Fruit fly (Drosophila melanogaster) whole organism, prepupa: ENCODE measurements around the gene IleRS-m.
A peak's percentile ranks its signal among the peaks of the same experiment; 100 is the strongest.

Source experiments
- CG10631 ChIP-seq: fragments of 200-800 bp; sonication (Bioruptor generic); optimal IDR thresholded peaks from 2 replicates; lab custom pipeline; 2016; ENCODE audit warnings: missing biosample characterization, missing genetic modification characterization
- CG10669 ChIP-seq: fragments of 200-800 bp; sonication (Bioruptor generic); optimal IDR thresholded peaks from 3 replicates; lab custom pipeline; 2018; ENCODE audit warnings: missing biosample characterization, mild to moderate bottlenecking, missing genetic modification characterization, moderate library complexity
- CG11294 ChIP-seq: fragments of 200-800 bp; sonication (Bioruptor generic); IDR thresholded peaks from 2 replicates; pipeline ENCODE4 v1.3.6; 2022; ENCODE audit warnings: missing biosample characterization, missing genetic modification characterization
- CG15336 ChIP-seq: fragments of 200-800 bp; sonication (Bioruptor generic); IDR thresholded peaks from 2 replicates; pipeline ENCODE4 v1.3.6; 2022; ENCODE audit warnings: missing biosample characterization, missing genetic modification characterization
- CG1621 ChIP-seq: fragments of 200-800 bp; sonication (Bioruptor generic); optimal IDR thresholded peaks from 3 replicates; lab custom pipeline; 2018; ENCODE audit warnings: missing biosample characterization, mild to moderate bottlenecking, missing genetic modification characterization
- CG3032 ChIP-seq: fragments of 200-800 bp; optimal IDR thresholded peaks from 2 replicates; lab custom pipeline; 2019; ENCODE audit warnings: missing biosample characterization, mild to moderate bottlenecking, missing genetic modification characterization, moderate library complexity
- CG31627 ChIP-seq: fragments of 200-800 bp; sonication (Bioruptor generic); optimal IDR thresholded peaks from 3 replicates; lab custom pipeline; 2016; ENCODE audit warnings: missing biosample characterization, missing genetic modification characterization
- CG32006 ChIP-seq: fragments of 200-800 bp; sonication (Bioruptor generic); optimal IDR thresholded peaks from 3 replicates; lab custom pipeline; 2017; ENCODE audit warnings: missing biosample characterization, mild to moderate bottlenecking, missing genetic modification characterization
- CG34406 ChIP-seq: fragments of 200-800 bp; sonication (Bioruptor generic); optimal IDR thresholded peaks from 3 replicates; lab custom pipeline; 2016; ENCODE audit warnings: missing biosample characterization, missing genetic modification characterization
- CG6163 ChIP-seq: fragments of 200-800 bp; sonication (Bioruptor generic); IDR thresholded peaks from 3 replicates; pipeline ENCODE4 v1.3.6; 2022; ENCODE audit warnings: missing biosample characterization, missing genetic modification characterization
- CG6854 ChIP-seq: fragments of 200-800 bp; sonication (Bioruptor generic); optimal IDR thresholded peaks from 2 replicates; lab custom pipeline; 2017; ENCODE audit warnings: missing biosample characterization, mild to moderate bottlenecking, missing genetic modification characterization
- CG8119 ChIP-seq: fragments of 200-800 bp; sonication (Bioruptor generic); IDR thresholded peaks from 3 replicates; pipeline ENCODE4 v1.3.6; 2022; ENCODE audit warnings: missing biosample characterization, missing genetic modification characterization
- CG8319 ChIP-seq: fragments of 200-800 bp; sonication (Bioruptor generic); optimal IDR thresholded peaks from 3 replicates; lab custom pipeline; 2016; ENCODE audit warnings: missing biosample characterization, missing genetic modification characterization
- CG8632 ChIP-seq: fragments of 200-800 bp; sonication (Bioruptor generic); optimal IDR thresholded peaks from 3 replicates; lab custom pipeline; 2016; ENCODE audit warnings: missing biosample characterization, missing genetic modification characterization
- Eip93F ChIP-seq: fragments of 200-800 bp; sonication (Bioruptor generic); optimal IDR thresholded peaks from 2 replicates; lab custom pipeline; 2016; ENCODE audit warnings: missing biosample characterization, mild to moderate bottlenecking, missing genetic modification characterization
- Gug ChIP-seq: fragments of 200-800 bp; sonication (Bioruptor generic); IDR thresholded peaks from 2 replicates; pipeline ENCODE4 v1.3.6; 2022; ENCODE audit warnings: missing biosample characterization, missing genetic modification characterization
- Hr38 ChIP-seq: sonication (Bioruptor generic); optimal IDR thresholded peaks from 2 replicates; lab custom pipeline; 2016; ENCODE audit warnings: missing biosample characterization, missing genetic modification characterization
- Hr4 ChIP-seq: fragments of 200-800 bp; sonication (Bioruptor generic); optimal IDR thresholded peaks from 3 replicates; lab custom pipeline; 2016; ENCODE audit warnings: missing biosample characterization, missing genetic modification characterization
- Lpt ChIP-seq: fragments of 200-800 bp; sonication (Bioruptor generic); optimal IDR thresholded peaks from 3 replicates; lab custom pipeline; 2016; ENCODE audit warnings: missing biosample characterization, missing genetic modification characterization
- OdsH ChIP-seq: fragments of 200-800 bp; sonication (Bioruptor generic); optimal IDR thresholded peaks from 3 replicates; lab custom pipeline; 2016; ENCODE audit warnings: missing biosample characterization, missing genetic modification characterization
- Sox14 ChIP-seq: fragments of 200-800 bp; sonication (Bioruptor generic); optimal IDR thresholded peaks from 3 replicates; lab custom pipeline; 2016; ENCODE audit warnings: missing biosample characterization, missing genetic modification characterization
- Sox15 ChIP-seq: fragments of 200-800 bp; sonication (Bioruptor generic); optimal IDR thresholded peaks from 3 replicates; lab custom pipeline; 2016; ENCODE audit warnings: missing biosample characterization, missing genetic modification characterization
- acj6 ChIP-seq: fragments of 200-800 bp; sonication (Bioruptor generic); optimal IDR thresholded peaks from 3 replicates; lab custom pipeline; 2016; ENCODE audit warnings: missing biosample characterization, missing genetic modification characterization
- cyc ChIP-seq: fragments of 200-800 bp; sonication (Bioruptor generic); optimal IDR thresholded peaks from 3 replicates; lab custom pipeline; 2016; ENCODE audit warnings: missing biosample characterization, missing genetic modification characterization
- dac ChIP-seq: fragments of 200-800 bp; sonication (Bioruptor generic); optimal IDR thresholded peaks from 2 replicates; lab custom pipeline; 2017; ENCODE audit warnings: missing biosample characterization, mild to moderate bottlenecking, missing genetic modification characterization
- esn ChIP-seq: fragments of 200-800 bp; sonication (Bioruptor generic); optimal IDR thresholded peaks from 2 replicates; lab custom pipeline; 2016; ENCODE audit warnings: missing biosample characterization, mild to moderate bottlenecking, missing genetic modification characterization, moderate library complexity
- fkh ChIP-seq: fragments of 200-800 bp; sonication (Bioruptor generic); optimal IDR thresholded peaks from 3 replicates; lab custom pipeline; 2017; ENCODE audit warnings: missing biosample characterization, mild to moderate bottlenecking, missing genetic modification characterization, moderate library complexity
- salr ChIP-seq, 2 experiments: fragments of 200-800 bp; sonication (Bioruptor generic); optimal IDR thresholded peaks; 3 replicates each; lab custom pipeline; 2016 to 2018; ENCODE audit warnings: missing biosample characterization in 2 of 2, missing genetic modification characterization in 2 of 2, mild to moderate bottlenecking in 1 of 2
- spab ChIP-seq: fragments of 200-800 bp; sonication (Bioruptor generic); optimal IDR thresholded peaks from 2 replicates; lab custom pipeline; 2017; ENCODE audit warnings: missing biosample characterization, mild to moderate bottlenecking, missing genetic modification characterization, missing genetic modification reagents

The IleRS-m gene

DNA sequence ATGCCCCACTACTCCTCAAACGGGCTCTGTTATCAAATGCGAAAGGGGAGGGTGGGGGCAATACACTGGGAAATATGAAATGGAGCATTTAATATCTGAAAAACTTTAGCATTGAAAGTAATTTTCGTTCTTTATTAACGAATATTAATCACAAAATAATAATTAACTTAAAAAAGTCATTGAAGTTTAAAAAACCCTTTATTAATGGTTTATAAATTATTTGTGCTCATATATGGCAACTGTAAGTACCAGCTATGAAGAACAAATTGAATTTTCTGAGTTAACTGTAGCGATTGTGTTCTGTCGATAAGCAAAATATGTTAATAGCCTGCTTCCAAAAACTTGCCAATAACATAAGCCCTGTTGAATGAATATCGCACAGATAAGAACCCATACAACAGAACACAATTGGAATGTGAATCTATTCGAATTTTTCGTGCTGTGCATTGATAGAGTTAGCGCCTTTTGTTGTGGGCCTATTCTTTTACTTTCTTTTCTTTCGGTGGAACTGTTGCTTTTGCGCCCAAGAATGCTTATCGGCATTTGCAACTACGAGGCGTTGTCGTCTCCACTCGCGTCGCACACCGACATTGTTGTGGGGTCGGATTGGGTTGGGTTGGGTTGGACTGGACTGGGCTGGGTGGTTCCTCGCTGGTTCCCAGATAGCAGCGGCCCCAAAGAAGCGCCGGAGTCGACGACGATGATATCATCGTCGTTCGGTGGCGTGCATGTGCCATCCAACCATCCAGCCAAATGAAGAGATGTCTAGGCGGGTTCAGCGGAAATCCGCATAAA lies 39.1 kb upstream of the IleRS-m start (continued):
- no peak for TF ChIP-seq CG31627 (GFP tag; lab: Kevin White, UChicago)
- TF ChIP-seq CG8119, result peak; percentile 40; the same call in 2 of the 3 replicates
- no peak for TF ChIP-seq CG10669
- no peak for TF ChIP-seq CG11294 (GFP tag; lab: Robert Waterston, UW)
- TF ChIP-seq Sox15 (GFP tag; lab: Kevin White, UChicago), result no peak
- no peak for TF ChIP-seq CG6163 (GFP tag; lab: Robert Waterston, UW)
- TF ChIP-seq, all 60 proteins: peak for 18

DNA sequence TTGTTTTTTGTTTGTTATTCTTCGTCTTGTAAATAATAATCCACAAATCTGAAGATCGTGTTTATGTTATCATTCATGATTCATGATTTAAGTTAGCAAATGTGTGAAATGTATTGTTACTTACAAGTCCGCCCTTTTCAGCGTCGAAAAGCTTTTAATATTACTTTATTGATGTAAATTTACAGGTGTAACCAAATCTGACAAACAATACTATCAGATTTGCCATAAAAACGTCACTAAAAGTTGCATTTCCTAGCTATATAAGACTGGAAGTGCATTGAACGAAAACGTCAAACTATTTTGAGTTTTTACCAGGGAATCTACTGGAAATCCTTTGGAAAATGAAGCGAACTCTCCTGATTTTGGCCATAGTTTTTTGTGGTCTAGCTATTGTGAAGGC lies 17.8 kb upstream of the IleRS-m start, which contains the start of gene CG33258:
Gene CG33258 (plus strand): TSS at position 301 of the 400 bp plus-strand sequence.
- TF ChIP-seq CG10631 (no peak), CG15336 (GFP tag; lab: Robert Waterston, UW) (no peak), CG32006 (GFP tag; lab: Kevin White, UChicago) (no peak), acj6 (GFP tag; lab: Kevin White, UChicago) (no peak), Gug (no peak)

- TF ChIP-seq dac (GFP tag; lab: Kevin White, UChicago) (no peak), CG15336 (GFP tag; lab: Robert Waterston, UW) (no peak), OdsH (GFP tag; lab: Kevin White, UChicago) (no peak), Hr4 (no peak), CG31627 (GFP tag; lab: Kevin White, UChicago) (no peak), Eip93F (no peak), CG8632 (no peak), CG6163 (GFP tag; lab: Robert Waterston, UW) (no peak), Lpt (GFP tag; lab: Kevin White, UChicago) (no peak)
These were observed 16.4 kb upstream of the IleRS-m start, which contains the start of gene CG13075 for dm6 chr3L:16083693-16084092. Gene CG13075, plus strand, starts transcription at chr3L:16083993.

DNA sequence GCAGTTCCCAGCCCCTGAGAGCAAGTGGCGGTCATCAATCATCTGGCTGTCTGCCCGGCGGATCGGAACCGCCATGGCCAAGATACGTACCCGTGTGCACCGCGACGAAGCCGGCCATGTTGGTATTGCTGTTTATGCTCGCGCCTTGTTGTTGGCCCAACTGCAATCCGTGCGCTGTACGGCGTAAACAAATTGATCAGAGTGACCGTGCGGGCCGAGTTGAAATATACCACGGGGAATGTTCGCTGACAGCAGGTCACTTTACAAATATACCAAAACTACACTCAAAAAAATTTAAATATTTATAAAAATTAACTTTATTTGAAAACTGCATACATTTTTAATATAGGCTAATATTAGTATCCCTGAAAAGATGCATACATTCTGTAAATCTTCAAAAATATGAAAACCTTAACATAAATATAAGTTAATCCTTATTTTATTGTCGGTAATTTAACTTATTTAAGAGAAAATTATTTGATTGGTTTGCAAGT lies 12.7 kb upstream of the IleRS-m start, which contains the start of gene Tasp1:
Gene Tasp1 (minus strand): TSS at position 203 of the 494 bp plus-strand sequence.
- TF ChIP-seq esn (peak; percentile 55), Lpt (GFP tag; lab: Kevin White, UChicago) (no peak), cyc (GFP tag; lab: Kevin White, UChicago) (peak; percentile 22), CG3032 (peak; percentile 56), CG15336 (GFP tag; lab: Robert Waterston, UW) (peak; percentile 62), CG1621 (tag; lab: Kevin White, UChicago) (peak; percentile 100)
- TF ChIP-seq, all 60 proteins: peak for 5

- TF ChIP-seq Sox14 (GFP tag; lab: Kevin White, UChicago) (peak; percentile 34), esn (peak; percentile 5), fkh (GFP tag; lab: Kevin White, UChicago) (peak; percentile 69), salr (GFP tag; optimal IDR thresholded peaks at IDR 0.05; lab: Kevin White, UChicago) (no peak), Sox15 (GFP tag; lab: Kevin White, UChicago) (no peak), Hr38 (no peak), CG1621 (tag; lab: Kevin White, UChicago) (no peak), CG6854 (GFP tag; lab: Kevin White, UChicago) (peak; percentile 53), CG8319 (GFP tag; lab: Kevin White, UChicago) (no peak)
- TF ChIP-seq, all 60 proteins: peak for 4
These were observed 9.7 kb upstream of the IleRS-m start, which contains the start of the genes CG5235 and ClC-c for dm6 chr3L:16090330-16090803. Gene CG5235, minus strand, starts transcription at chr3L:16090392. Gene ClC-c, plus strand, starts transcription at chr3L:16090454.

DNA sequence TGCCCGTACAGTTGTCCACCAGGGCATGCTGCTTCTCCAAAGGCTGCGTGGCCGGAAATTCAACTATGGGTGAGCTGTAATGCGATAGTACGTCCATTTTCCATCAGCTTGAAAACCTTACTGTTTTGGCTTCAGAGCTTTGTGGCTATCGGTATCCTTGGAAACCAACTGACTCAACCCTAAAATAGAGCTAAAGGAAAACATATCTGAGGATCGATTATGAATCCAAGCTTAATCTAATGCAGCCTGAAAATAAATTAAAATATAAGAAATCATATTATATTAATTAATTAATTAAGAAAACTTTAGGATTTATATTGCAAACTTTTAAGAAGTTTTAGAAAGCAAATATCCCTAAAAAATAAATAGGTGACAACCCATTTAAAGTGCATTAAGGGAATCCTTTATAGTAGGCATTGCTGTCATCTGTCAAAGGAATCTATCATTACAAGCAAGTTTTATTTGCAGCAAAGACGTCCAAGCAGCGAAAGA lies 2.6 kb upstream of the IleRS-m start, which contains the start of the genes CG13074 and ATPsynbetaL:
Gene CG13074 (minus strand): TSS at position 101 of the 492 bp plus-strand sequence.
Gene ATPsynbetaL (plus strand): TSS at position 442 of the 492 bp plus-strand sequence.
- no peak for TF ChIP-seq spab
- no peak for TF ChIP-seq CG34406 (GFP tag; lab: Kevin White, UChicago)
